Fruit fly (Drosophila melanogaster): Measurements from ENCODE around the gene boi.

The boi gene

dm6 chrX:2461421-2462393 is 8.1 kb downstream of the boi start (continued):
- TF ChIP-seq CG10959 (GFP tag; IDR thresholded peaks at IDR 0.05): no peak
- no peak for TF ChIP-seq sc (optimal IDR thresholded peaks at IDR 0.05)
- peak; percentile 5 for TF ChIP-seq sc (GFP tag; optimal IDR thresholded peaks at IDR 0.05)
- TF ChIP-seq CG4820 (GFP tag; optimal IDR thresholded peaks at IDR 0.05): no peak
- no peak for TF ChIP-seq NK7.1 (GFP tag; optimal IDR thresholded peaks at IDR 0.05)
- TF ChIP-seq vnd (GFP tag; IDR thresholded peaks at IDR 0.05; ENCODE audit: partially characterized antibody): no peak
- TF ChIP-seq CG6854 (GFP tag; optimal IDR thresholded peaks at IDR 0.05): no peak
- no peak for TF ChIP-seq sens-2 (GFP tag; IDR thresholded peaks at IDR 0.05)
- TF ChIP-seq Elba2 (GFP tag; optimal IDR thresholded peaks at IDR 0.05): no peak
- TF ChIP-seq hb (GFP tag; IDR thresholded peaks at IDR 0.05; ENCODE audit: partially characterized antibody): no peak
- TF ChIP-seq Spps (tag; optimal IDR thresholded peaks at IDR 0.05): no peak
- TF ChIP-seq schlank (tag; optimal IDR thresholded peaks at IDR 0.05): no peak
- TF ChIP-seq Adf1 (GFP tag; IDR thresholded peaks at IDR 0.05): no peak
- TF ChIP-seq pros (GFP tag; optimal IDR thresholded peaks at IDR 0.05): no peak
- TF ChIP-seq HmgZ (tag; optimal IDR thresholded peaks at IDR 0.05): no peak
- no peak for TF ChIP-seq run (tag; optimal IDR thresholded peaks at IDR 0.05)
- TF ChIP-seq CG7556 (GFP tag; optimal IDR thresholded peaks at IDR 0.05): no peak
- TF ChIP-seq cato (GFP tag; optimal IDR thresholded peaks at IDR 0.05; ENCODE audit: borderline replicate concordance): no peak
- no peak for TF ChIP-seq ind (GFP tag; optimal IDR thresholded peaks at IDR 0.05)
- no peak for TF ChIP-seq CG2889 (GFP tag; IDR thresholded peaks at IDR 0.05)
- no peak for TF ChIP-seq CG13287 (GFP tag; IDR thresholded peaks at IDR 0.05; ENCODE audit: partially characterized antibody)
- no peak for TF ChIP-seq CG9817 (tag; optimal IDR thresholded peaks at IDR 0.05)
- TF ChIP-seq gro (GFP tag; optimal IDR thresholded peaks at IDR 0.05): no peak
- TF ChIP-seq dati (GFP tag; IDR thresholded peaks at IDR 0.05): no peak
- no peak for TF ChIP-seq Hr3 (GFP tag; optimal IDR thresholded peaks at IDR 0.05)
- no peak for TF ChIP-seq Awh (GFP tag; IDR thresholded peaks at IDR 0.05)
- TF ChIP-seq trh (GFP tag; optimal IDR thresholded peaks at IDR 0.05): no peak
- TF ChIP-seq CG1792 (GFP tag; optimal IDR thresholded peaks at IDR 0.05): no peak
- no peak for TF ChIP-seq ERR (GFP tag; optimal IDR thresholded peaks at IDR 0.05)
- no peak for TF ChIP-seq CG13424 (tag; optimal IDR thresholded peaks at IDR 0.05)
- no peak for TF ChIP-seq pan (optimal IDR thresholded peaks at IDR 0.05)
- TF ChIP-seq pan (GFP tag; optimal IDR thresholded peaks at IDR 0.05 in 1 of 2, IDR thresholded peaks at IDR 0.05 in 1 of 2): no peak
- no peak for TF ChIP-seq Sin3A (optimal IDR thresholded peaks at IDR 0.05)
- TF ChIP-seq Scr (GFP tag; IDR thresholded peaks at IDR 0.05; ENCODE audit: partially characterized antibody): no peak
- TF ChIP-seq C15 (GFP tag; IDR thresholded peaks at IDR 0.05): no peak
- TF ChIP-seq stwl (tag; optimal IDR thresholded peaks at IDR 0.05): no peak
- no peak for TF ChIP-seq bbx (GFP tag; IDR thresholded peaks at IDR 0.05; ENCODE audit: partially characterized antibody)
- no peak for TF ChIP-seq CTCF (GFP tag; optimal IDR thresholded peaks at IDR 0.05)
- peak; percentile 14 for TF ChIP-seq CG7745 (tag; optimal IDR thresholded peaks at IDR 0.05)
- no peak for TF ChIP-seq Gsc (GFP tag; IDR thresholded peaks at IDR 0.05)
- TF ChIP-seq Usf (GFP tag; optimal IDR thresholded peaks at IDR 0.05): no peak
- TF ChIP-seq bcd (GFP tag; optimal IDR thresholded peaks at IDR 0.05): no peak
- TF ChIP-seq CG13894 (tag; optimal IDR thresholded peaks at IDR 0.05): peak; percentile 1
- peak; percentile 33 for TF ChIP-seq CG4707 (GFP tag; optimal IDR thresholded peaks at IDR 0.05)
- TF ChIP-seq CG3281 (GFP tag; optimal IDR thresholded peaks at IDR 0.05): no peak
- peak; percentile 3 for TF ChIP-seq Sox100B (GFP tag; optimal IDR thresholded peaks at IDR 0.05)
- TF ChIP-seq CG32767 (GFP tag; IDR thresholded peaks at IDR 0.05): no peak
- TF ChIP-seq CG5180 (GFP tag; optimal IDR thresholded peaks at IDR 0.05): no peak
- TF ChIP-seq CG9932 (GFP tag; IDR thresholded peaks at IDR 0.05): no peak
- TF ChIP-seq dmrt11E (tag; optimal IDR thresholded peaks at IDR 0.05): peak; percentile 40

All from whole organism, embryonic.